Worm (Caenorhabditis elegans) whole organism, mixed stage, embryonic: ENCODE measurements around the gene aagr-1.

Source experiments
- bed-3 ChIP-seq: fragments of 200-800 bp; sonication (Bioruptor generic); optimal IDR thresholded peaks from 3 replicates; lab custom pipeline; 2018; ENCODE audit warnings: mild to moderate bottlenecking, missing genetic modification characterization, moderate library complexity, missing compliant biosample characterization
- blmp-1 ChIP-seq: fragments of 150-350 bp; optimal IDR thresholded peaks from 2 replicates; lab custom pipeline; 2014; ENCODE audit warnings: missing biosample characterization, missing genetic modification characterization
- ceh-39 ChIP-seq: fragments of 150-350 bp; optimal IDR thresholded peaks from 2 replicates; lab custom pipeline; 2014; ENCODE audit warnings: missing biosample characterization, missing genetic modification characterization
- ceh-43 ChIP-seq: fragments of 200-800 bp; sonication (Bioruptor generic); optimal IDR thresholded peaks from 2 replicates; lab custom pipeline; 2018; ENCODE audit warnings: mild to moderate bottlenecking, missing genetic modification characterization, moderate library complexity, missing compliant biosample characterization
- ceh-83 ChIP-seq: fragments of 200-800 bp; sonication (Bioruptor generic); optimal IDR thresholded peaks from 2 replicates; lab custom pipeline; 2018; ENCODE audit warnings: mild to moderate bottlenecking, missing genetic modification characterization, missing compliant biosample characterization
- ces-1 ChIP-seq: fragments of 150-350 bp; optimal IDR thresholded peaks from 2 replicates; lab custom pipeline; 2014; ENCODE audit warnings: missing biosample characterization, missing genetic modification reagents, missing genetic modification characterization
- cnd-1 ChIP-seq: fragments of 200-800 bp; sonication (Bioruptor generic); optimal IDR thresholded peaks from 2 replicates; lab custom pipeline; 2018; ENCODE audit warnings: mild to moderate bottlenecking, missing genetic modification characterization, missing compliant biosample characterization
- elt-3 ChIP-seq: fragments of 150-350 bp; optimal IDR thresholded peaks from 2 replicates; lab custom pipeline; 2014; ENCODE audit warnings: missing biosample characterization, missing genetic modification characterization
- flh-1 ChIP-seq: fragments of 200-800 bp; sonication (Bioruptor generic); optimal IDR thresholded peaks from 2 replicates; lab custom pipeline; 2018; ENCODE audit warnings: mild to moderate bottlenecking, missing genetic modification characterization, moderate library complexity, missing compliant biosample characterization
- ham-2 ChIP-seq: fragments of 200-800 bp; sonication (Bioruptor generic); optimal IDR thresholded peaks from 2 replicates; lab custom pipeline; 2018; ENCODE audit warnings: mild to moderate bottlenecking, missing genetic modification characterization, missing compliant biosample characterization
- hlh-1 ChIP-seq: fragments of 150-350 bp; optimal IDR thresholded peaks from 2 replicates; lab custom pipeline; 2014; ENCODE audit warnings: missing biosample characterization, missing genetic modification reagents, missing genetic modification characterization
- lin-13 ChIP-seq: fragments of 150-350 bp; optimal IDR thresholded peaks from 2 replicates; lab custom pipeline; 2014; ENCODE audit warnings: missing biosample characterization, missing genetic modification characterization
- lin-32 ChIP-seq: fragments of 200-800 bp; sonication (Bioruptor generic); optimal IDR thresholded peaks from 2 replicates; lab custom pipeline; 2018; ENCODE audit warnings: mild to moderate bottlenecking, missing genetic modification characterization, missing compliant biosample characterization
- lsy-2 ChIP-seq: fragments of 150-350 bp; optimal IDR thresholded peaks from 2 replicates; lab custom pipeline; 2014; ENCODE audit warnings: missing biosample characterization, missing genetic modification characterization
- mab-5 ChIP-seq: fragments of 150-350 bp; optimal IDR thresholded peaks from 2 replicates; lab custom pipeline; 2014; ENCODE audit warnings: missing biosample characterization, missing genetic modification characterization
- mep-1 ChIP-seq: fragments of 150-350 bp; optimal IDR thresholded peaks from 2 replicates; lab custom pipeline; 2017; ENCODE audit warnings: missing biosample characterization, missing genetic modification reagents, missing genetic modification characterization, inconsistent platforms
- mls-2 ChIP-seq: sonication (generic microtip); optimal IDR thresholded peaks from 2 replicates; lab custom pipeline; 2016; ENCODE audit warnings: mild to moderate bottlenecking, missing genetic modification characterization, moderate library complexity, missing compliant biosample characterization
- nhr-12 ChIP-seq: fragments of 150-350 bp; optimal IDR thresholded peaks from 2 replicates; lab custom pipeline; 2014; ENCODE audit warnings: missing biosample characterization, missing genetic modification characterization
- nhr-2 ChIP-seq: fragments of 150-350 bp; optimal IDR thresholded peaks from 2 replicates; lab custom pipeline; 2014; ENCODE audit warnings: missing biosample characterization, missing genetic modification characterization
- nhr-237 ChIP-seq: fragments of 150-350 bp; optimal IDR thresholded peaks from 2 replicates; lab custom pipeline; 2014; ENCODE audit warnings: missing biosample characterization, missing genetic modification characterization
- nhr-28 ChIP-seq: fragments of 150-350 bp; optimal IDR thresholded peaks from 2 replicates; lab custom pipeline; 2014; ENCODE audit warnings: missing biosample characterization, missing genetic modification characterization
- nhr-76 ChIP-seq: sonication (generic microtip); optimal IDR thresholded peaks from 2 replicates; lab custom pipeline; 2017; ENCODE audit warnings: missing biosample characterization, missing genetic modification characterization
- pha-4 ChIP-seq: fragments of 150-350 bp; optimal IDR thresholded peaks from 2 replicates; lab custom pipeline; 2018; ENCODE audit warnings: missing biosample characterization, missing genetic modification reagents, missing genetic modification characterization
- sem-2 ChIP-seq: fragments of 200-800 bp; sonication (Bioruptor generic); optimal IDR thresholded peaks from 2 replicates; lab custom pipeline; 2018; ENCODE audit warnings: mild to moderate bottlenecking, missing genetic modification characterization, missing compliant biosample characterization
- snpc-4 ChIP-seq: fragments of 150-350 bp; optimal IDR thresholded peaks from 2 replicates; lab custom pipeline; 2014; ENCODE audit warnings: missing biosample characterization, missing genetic modification characterization
- sptf-1 ChIP-seq: sonication (generic microtip); optimal IDR thresholded peaks from 2 replicates; lab custom pipeline; 2017; ENCODE audit warnings: mild to moderate bottlenecking, missing genetic modification characterization, moderate library complexity, missing compliant biosample characterization
- tbx-8 ChIP-seq: fragments of 200-800 bp; sonication (Bioruptor generic); optimal IDR thresholded peaks from 2 replicates; lab custom pipeline; 2018; ENCODE audit warnings: mild to moderate bottlenecking, missing genetic modification characterization, moderate library complexity, missing compliant biosample characterization
- unc-120 ChIP-seq: sonication (generic microtip); optimal IDR thresholded peaks from 2 replicates; lab custom pipeline; 2017; ENCODE audit warnings: missing genetic modification characterization, missing compliant biosample characterization; ENCODE audit not compliant: poor library complexity, severe bottlenecking
- unc-39 ChIP-seq: fragments of 150-350 bp; optimal IDR thresholded peaks from 2 replicates; lab custom pipeline; 2014; ENCODE audit warnings: missing biosample characterization, missing genetic modification characterization
- unc-62 ChIP-seq: fragments of 150-350 bp; optimal IDR thresholded peaks from 2 replicates; lab custom pipeline; 2014; ENCODE audit warnings: missing biosample characterization, missing genetic modification reagents, missing genetic modification characterization
- zip-8 ChIP-seq: fragments of 150-350 bp; optimal IDR thresholded peaks from 2 replicates; lab custom pipeline; 2014; ENCODE audit warnings: missing biosample characterization, missing genetic modification characterization
- ztf-11 ChIP-seq: fragments of 150-350 bp; optimal IDR thresholded peaks from 2 replicates; lab custom pipeline; 2014; ENCODE audit warnings: missing biosample characterization, missing genetic modification characterization

Gene aagr-1

DNA sequence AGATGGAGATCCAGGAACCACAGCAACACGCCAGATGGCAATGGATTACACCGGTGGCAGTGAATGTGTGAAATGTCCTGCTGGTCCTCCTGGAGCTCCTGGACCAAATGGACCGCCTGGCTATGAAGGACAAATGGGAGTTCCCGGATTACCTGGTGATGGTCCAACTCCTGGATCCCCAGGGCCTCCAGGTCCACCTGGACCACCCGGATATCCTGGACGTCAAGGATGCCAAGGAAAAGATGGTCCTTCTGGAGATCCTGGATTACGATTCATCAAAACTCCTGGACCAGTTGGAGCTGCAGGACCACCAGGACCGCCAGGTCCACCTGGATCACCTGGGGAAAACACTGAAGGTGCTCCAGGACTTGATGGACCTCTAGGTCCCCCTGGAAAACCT lies 9.0 kb upstream of the aagr-1 start:
- TF ChIP-seq hlh-1 (tag; lab: Kevin White, UChicago), result no peak
- no peak for TF ChIP-seq flh-1 (GFP tag; lab: Kevin White, UChicago)
- TF ChIP-seq blmp-1 (tag; lab: Kevin White, UChicago), result no peak
- no peak for TF ChIP-seq mep-1
- TF ChIP-seq lin-13 (tag; lab: Kevin White, UChicago), result no peak
- no peak for TF ChIP-seq bed-3 (GFP tag; lab: Kevin White, UChicago)
- no peak for TF ChIP-seq ceh-83 (GFP tag; lab: Kevin White, UChicago)
- TF ChIP-seq unc-62 (GFP tag; lab: Kevin White, UChicago), result no peak
- no peak for TF ChIP-seq cnd-1 (tag; lab: Kevin White, UChicago)
- no peak for TF ChIP-seq unc-120 (tag; lab: Kevin White, UChicago)
- no peak for TF ChIP-seq mls-2 (tag; lab: Kevin White, UChicago)
- TF ChIP-seq nhr-2 (tag; lab: Kevin White, UChicago), result no peak
- no peak for TF ChIP-seq mab-5 (tag; lab: Kevin White, UChicago)
- TF ChIP-seq ceh-43, result no peak

- TF ChIP-seq sem-2 (GFP tag; lab: Kevin White, UChicago) (no peak), ceh-83 (GFP tag; lab: Kevin White, UChicago) (no peak), ham-2 (GFP tag; lab: Kevin White, UChicago) (no peak), bed-3 (GFP tag; lab: Kevin White, UChicago) (no peak), nhr-2 (tag; lab: Kevin White, UChicago) (no peak), sptf-1 (tag; lab: Kevin White, UChicago) (no peak), blmp-1 (tag; lab: Kevin White, UChicago) (no peak), zip-8 (tag; lab: Kevin White, UChicago) (no peak), nhr-76 (tag; lab: Kevin White, UChicago) (no peak), lin-32 (GFP tag; lab: Kevin White, UChicago) (no peak), ceh-39 (tag; lab: Kevin White, UChicago) (no peak), unc-120 (tag; lab: Kevin White, UChicago) (no peak), snpc-4 (no peak), mep-1 (no peak), cnd-1 (tag; lab: Kevin White, UChicago) (no peak)
- TF ChIP-seq, all 35 proteins: peak for 0
Measured at ce11 chrIV:8358492-8358891, 7.8 kb upstream of the aagr-1 start, which contains the start of gene D2096.13. TSS of gene D2096.13 (minus strand) at chrIV:8358592.

DNA sequence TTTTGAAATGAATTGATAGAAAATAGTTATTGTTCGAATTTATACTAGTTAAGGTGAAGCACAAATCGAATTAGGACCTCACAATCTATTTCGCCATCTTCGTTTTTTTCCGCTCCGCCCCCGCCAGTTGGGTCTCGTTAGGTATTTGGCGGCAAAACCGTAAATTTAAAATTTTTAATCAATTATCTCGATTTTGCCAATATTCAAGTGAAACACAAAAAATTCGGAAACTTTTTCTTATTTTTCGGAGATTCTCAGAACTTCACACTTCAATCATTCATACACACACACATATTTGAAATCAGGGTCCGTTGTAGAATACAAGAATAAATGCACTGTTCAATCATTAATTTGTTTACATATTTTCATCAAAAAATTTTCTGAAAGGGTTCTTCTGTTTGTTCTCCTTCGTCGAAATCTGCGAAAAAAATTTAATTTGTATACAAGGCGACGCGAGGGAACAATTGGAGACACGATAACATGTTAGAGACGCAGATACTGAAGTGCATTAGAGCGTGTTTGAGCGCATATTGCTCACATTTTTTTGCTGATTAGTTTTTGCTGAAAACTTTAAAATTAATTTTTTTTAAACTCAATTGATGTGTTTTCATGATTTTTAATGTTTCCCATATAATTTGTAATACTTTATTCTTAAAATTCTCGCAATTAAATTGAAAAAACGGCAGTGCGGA lies 6.5 kb upstream of the aagr-1 start, which contains the start of gene D2096.5:
TSS of gene D2096.5 (minus strand) at position 51 of the 692 bp plus-strand sequence.
- peak; percentile 27 for TF ChIP-seq mep-1
- TF ChIP-seq lsy-2 (tag; lab: Kevin White, UChicago), result no peak
- no peak for TF ChIP-seq unc-62 (GFP tag; lab: Kevin White, UChicago)
- TF ChIP-seq ces-1 (GFP tag; lab: Kevin White, UChicago), result peak; percentile 89
- no peak for TF ChIP-seq unc-120 (tag; lab: Kevin White, UChicago)
- no peak for TF ChIP-seq ham-2 (GFP tag; lab: Kevin White, UChicago)
- no peak for TF ChIP-seq unc-39
- no peak for TF ChIP-seq lin-13 (tag; lab: Kevin White, UChicago)
- no peak for TF ChIP-seq cnd-1 (tag; lab: Kevin White, UChicago)
- no peak for TF ChIP-seq nhr-12 (tag; lab: Kevin White, UChicago)
- no peak for TF ChIP-seq sem-2 (GFP tag; lab: Kevin White, UChicago)
- no peak for TF ChIP-seq ceh-83 (GFP tag; lab: Kevin White, UChicago)
- TF ChIP-seq snpc-4, result no peak
- TF ChIP-seq nhr-237 (tag; lab: Kevin White, UChicago), result peak; percentile 2
- no peak for TF ChIP-seq pha-4
- no peak for TF ChIP-seq zip-8 (tag; lab: Kevin White, UChicago)
- no peak for TF ChIP-seq bed-3 (GFP tag; lab: Kevin White, UChicago)
- TF ChIP-seq nhr-28 (tag; lab: Kevin White, UChicago), result no peak
- no peak for TF ChIP-seq sptf-1 (tag; lab: Kevin White, UChicago)
- TF ChIP-seq blmp-1 (tag; lab: Kevin White, UChicago), result no peak
- TF ChIP-seq nhr-2 (tag; lab: Kevin White, UChicago), result no peak
- TF ChIP-seq ceh-43, result no peak
- no peak for TF ChIP-seq ztf-11 (tag; lab: Kevin White, UChicago)

ce11 chrIV:8360817-8361216 lies 5.5 kb upstream of the aagr-1 start, which contains the start of gene sqv-1:
TSS of gene sqv-1 (plus strand) at chrIV:8361117.
- TF ChIP-seq nhr-28 (tag; lab: Kevin White, UChicago) (no peak), sem-2 (GFP tag; lab: Kevin White, UChicago) (no peak), cnd-1 (tag; lab: Kevin White, UChicago) (no peak), elt-3 (tag; lab: Kevin White, UChicago) (no peak), lin-32 (GFP tag; lab: Kevin White, UChicago) (no peak), nhr-2 (tag; lab: Kevin White, UChicago) (no peak), unc-39 (no peak), snpc-4 (no peak), pha-4 (no peak), flh-1 (GFP tag; lab: Kevin White, UChicago) (no peak), ham-2 (GFP tag; lab: Kevin White, UChicago) (no peak), blmp-1 (tag; lab: Kevin White, UChicago) (no peak), tbx-8 (GFP tag; lab: Kevin White, UChicago) (no peak), sptf-1 (tag; lab: Kevin White, UChicago) (no peak), mls-2 (tag; lab: Kevin White, UChicago) (no peak)
